Fruit fly (Drosophila melanogaster) whole organism, embryonic: ENCODE data around the gene Psa.

Experiments
- Adf1 ChIP-seq: fragments of 200-800 bp; sonication (Bioruptor generic); IDR thresholded peaks from 2 replicates; pipeline ENCODE4 v1.3.6; 2022; ENCODE audit warnings: missing biosample characterization, missing genetic modification characterization
- Asciz ChIP-seq: fragments of 200-800 bp; sonication (Bioruptor generic); optimal IDR thresholded peaks from 2 replicates; lab custom pipeline; 2017; ENCODE audit warnings: missing biosample characterization, mild to moderate bottlenecking, missing genetic modification characterization, missing genetic modification reagents
- Awh ChIP-seq: fragments of 200-800 bp; sonication (Bioruptor generic); IDR thresholded peaks from 2 replicates; pipeline ENCODE4, ENCODE4 v1.3.6; 2022; ENCODE audit warnings: missing biosample characterization, missing genetic modification characterization
- CG11398 ChIP-seq: fragments of 200-800 bp; sonication (Bioruptor generic); optimal IDR thresholded peaks from 2 replicates; lab custom pipeline; 2016; ENCODE audit warnings: missing biosample characterization, missing genetic modification characterization
- CG12299 ChIP-seq: fragments of 200-800 bp; sonication (Bioruptor generic); optimal IDR thresholded peaks from 2 replicates; lab custom pipeline; 2018; ENCODE audit warnings: missing biosample characterization, mild to moderate bottlenecking, missing genetic modification characterization
- CG14050 ChIP-seq: fragments of 200-800 bp; sonication (Bioruptor generic); IDR thresholded peaks from 3 replicates; pipeline ENCODE4 v1.3.6; 2022; ENCODE audit warnings: missing biosample characterization, missing genetic modification characterization
- CG14441 ChIP-seq: fragments of 200-800 bp; sonication (Bioruptor generic); IDR thresholded peaks from 2 replicates; pipeline ENCODE4 v1.3.6; 2022; ENCODE audit warnings: missing biosample characterization, missing genetic modification characterization
- CG15269 ChIP-seq: fragments of 200-800 bp; sonication (Bioruptor generic); optimal IDR thresholded peaks from 2 replicates; lab custom pipeline; 2018; ENCODE audit warnings: missing biosample characterization, mild to moderate bottlenecking, missing genetic modification characterization, moderate library complexity
- CG17186 ChIP-seq: fragments of 200-800 bp; sonication (Bioruptor generic); optimal IDR thresholded peaks from 3 replicates; lab custom pipeline; 2017; ENCODE audit warnings: missing biosample characterization, missing genetic modification reagents, missing genetic modification characterization
- CG17829 ChIP-seq: fragments of 200-800 bp; optimal IDR thresholded peaks from 2 replicates; lab custom pipeline; 2019; ENCODE audit warnings: missing biosample characterization, mild to moderate bottlenecking, missing genetic modification characterization, moderate library complexity
- CG1832 ChIP-seq: fragments of 200-800 bp; sonication (Bioruptor generic); optimal IDR thresholded peaks from 2 replicates; lab custom pipeline; 2017; ENCODE audit warnings: missing biosample characterization, mild to moderate bottlenecking, missing genetic modification characterization, inconsistent platforms
- CG2129 ChIP-seq: fragments of 200-800 bp; sonication (Bioruptor generic); IDR thresholded peaks from 2 replicates; pipeline ENCODE4 v1.3.6; 2022; ENCODE audit warnings: missing biosample characterization, missing genetic modification characterization; ENCODE audit not compliant: partially characterized antibody
- CG31441 ChIP-seq: fragments of 200-800 bp; sonication (Bioruptor generic); IDR thresholded peaks from 2 replicates; pipeline ENCODE4 v1.3.6; 2022; ENCODE audit warnings: missing biosample characterization, missing genetic modification characterization
- CG32532 ChIP-seq: fragments of 200-800 bp; sonication (Bioruptor generic); IDR thresholded peaks from 2 replicates; pipeline ENCODE4 v1.3.6; 2022; ENCODE audit warnings: missing biosample characterization, missing genetic modification characterization
- CG42726 ChIP-seq: fragments of 200-800 bp; sonication (Bioruptor generic); IDR thresholded peaks from 2 replicates; pipeline ENCODE4 v1.3.6; 2022; ENCODE audit warnings: missing biosample characterization, missing genetic modification characterization; ENCODE audit not compliant: partially characterized antibody
- CG7928 ChIP-seq: fragments of 200-800 bp; sonication (Bioruptor generic); optimal IDR thresholded peaks from 2 replicates; lab custom pipeline; 2017; ENCODE audit warnings: missing biosample characterization, mild to moderate bottlenecking, missing genetic modification characterization
- CHES-1-like ChIP-seq: fragments of 200-800 bp; sonication (Bioruptor generic); optimal IDR thresholded peaks from 2 replicates; lab custom pipeline; 2016; ENCODE audit warnings: missing biosample characterization, missing genetic modification characterization
- D19A ChIP-seq: fragments of 200-800 bp; optimal IDR thresholded peaks from 3 replicates; lab custom pipeline; 2019; ENCODE audit warnings: missing biosample characterization, mild to moderate bottlenecking, missing genetic modification characterization, moderate library complexity
- Dref ChIP-seq: fragments of 200-800 bp; sonication (Bioruptor generic); IDR thresholded peaks from 2 replicates; pipeline ENCODE4 v1.3.6; 2022; ENCODE audit warnings: missing biosample characterization, missing genetic modification characterization
- Drgx ChIP-seq: fragments of 200-800 bp; sonication (Bioruptor generic); IDR thresholded peaks from 2 replicates; pipeline ENCODE4 v1.3.6; 2022; ENCODE audit warnings: missing biosample characterization, missing genetic modification characterization
- Hr3 ChIP-seq: fragments of 200-800 bp; sonication (Bioruptor generic); optimal IDR thresholded peaks from 3 replicates; lab custom pipeline; 2016; ENCODE audit warnings: missing biosample characterization, missing genetic modification characterization
- Lhr ChIP-seq: fragments of 200-800 bp; sonication (Bioruptor generic); optimal IDR thresholded peaks from 3 replicates; lab custom pipeline; 2017; ENCODE audit warnings: mild to moderate bottlenecking, missing biosample characterization, missing genetic modification reagents, missing genetic modification characterization
- MESR4 ChIP-seq: fragments of 200-800 bp; sonication (Bioruptor generic); optimal IDR thresholded peaks from 2 replicates; lab custom pipeline; 2018; ENCODE audit warnings: missing biosample characterization, mild to moderate bottlenecking, missing genetic modification characterization, moderate library complexity
- Max ChIP-seq: fragments of 200-800 bp; sonication (Bioruptor generic); optimal IDR thresholded peaks from 2 replicates; lab custom pipeline; 2016; ENCODE audit warnings: missing biosample characterization, mild to moderate bottlenecking, missing genetic modification characterization
- Sox100B ChIP-seq: fragments of 200-800 bp; sonication (Bioruptor generic); optimal IDR thresholded peaks from 3 replicates; lab custom pipeline; 2018; ENCODE audit warnings: missing biosample characterization, mild to moderate bottlenecking, missing genetic modification characterization
- Xbp1 ChIP-seq: fragments of 200-800 bp; sonication (Bioruptor generic); optimal IDR thresholded peaks from 3 replicates; lab custom pipeline; 2016; ENCODE audit warnings: missing biosample characterization, mild to moderate bottlenecking, missing genetic modification characterization
- YL-1 ChIP-seq: fragments of 200-800 bp; sonication (Bioruptor generic); optimal IDR thresholded peaks from 3 replicates; lab custom pipeline; 2017; ENCODE audit warnings: missing biosample characterization, mild to moderate bottlenecking, missing genetic modification characterization
- abd-A ChIP-seq: fragments of 200-800 bp; sonication (Bioruptor generic); optimal IDR thresholded peaks from 3 replicates; lab custom pipeline; 2019; ENCODE audit warnings: missing biosample characterization, mild to moderate bottlenecking, missing genetic modification characterization, moderate library complexity
- ap ChIP-seq: fragments of 200-800 bp; sonication (Bioruptor generic); IDR thresholded peaks from 2 replicates; pipeline ENCODE4 v1.3.6; 2022; ENCODE audit warnings: missing biosample characterization, missing genetic modification characterization
- bowl ChIP-seq: fragments of 200-800 bp; sonication (Bioruptor generic); IDR thresholded peaks from 2 replicates; pipeline ENCODE4 v1.3.6; 2022; ENCODE audit warnings: missing biosample characterization, missing genetic modification characterization
- cwo ChIP-seq: fragments of 200-800 bp; sonication (Bioruptor generic); optimal IDR thresholded peaks from 3 replicates; lab custom pipeline; 2017; ENCODE audit warnings: missing biosample characterization, missing genetic modification characterization, mild to moderate bottlenecking, moderate library complexity, missing genetic modification reagents
- dm ChIP-seq: fragments of 200-800 bp; sonication (Bioruptor generic); optimal IDR thresholded peaks from 3 replicates; lab custom pipeline; 2016; ENCODE audit warnings: missing biosample characterization, missing genetic modification characterization
- esg ChIP-seq: fragments of 200-800 bp; sonication (Bioruptor generic); conservative IDR thresholded peaks from 2 replicates; pipeline ENCODE4 v1.3.6; 2022; ENCODE audit warnings: missing biosample characterization, missing genetic modification characterization
- fru ChIP-seq: fragments of >200 bp; optimal IDR thresholded peaks from 2 replicates; lab custom pipeline; 2017
- gcm ChIP-seq: fragments of 200-800 bp; sonication (Bioruptor generic); optimal IDR thresholded peaks from 2 replicates; lab custom pipeline; 2019; ENCODE audit warnings: missing biosample characterization, mild to moderate bottlenecking, missing genetic modification characterization, moderate library complexity
- gcm2 ChIP-seq: fragments of 200-800 bp; sonication (Bioruptor generic); optimal IDR thresholded peaks from 2 replicates; lab custom pipeline; 2016; ENCODE audit warnings: missing biosample characterization, missing genetic modification characterization
- gfzf ChIP-seq: fragments of 200-800 bp; sonication (Bioruptor generic); optimal IDR thresholded peaks from 2 replicates; lab custom pipeline; 2016; ENCODE audit warnings: missing biosample characterization, mild to moderate bottlenecking, missing genetic modification characterization, moderate library complexity
- gsb ChIP-seq: fragments of 200-800 bp; sonication (Bioruptor generic); IDR thresholded peaks from 2 replicates; pipeline ENCODE4 v1.3.6; 2022; ENCODE audit warnings: missing biosample characterization, missing genetic modification characterization
- her ChIP-seq: fragments of 200-800 bp; sonication (Bioruptor generic); optimal IDR thresholded peaks from 2 replicates; lab custom pipeline; 2016; ENCODE audit warnings: missing biosample characterization, missing genetic modification characterization
- ken ChIP-seq: fragments of 200-800 bp; sonication (Bioruptor generic); IDR thresholded peaks from 3 replicates; pipeline ENCODE4 v1.3.6; 2022; ENCODE audit warnings: missing biosample characterization, missing genetic modification characterization
- lov ChIP-seq, 2 experiments: fragments of 200-800 bp in 1 of 2; fragments of >200 bp in 1 of 2; sonication (Bioruptor generic) in 1 of 2; IDR thresholded peaks in 1 of 2; optimal IDR thresholded peaks in 1 of 2; 2 replicates in 1 of 2; 3 replicates in 1 of 2; pipeline versions ENCODE4 v1.3.6 to Lab custom; 2017 to 2022; ENCODE audit warnings: missing biosample characterization in 1 of 2, missing genetic modification characterization in 1 of 2
- mam ChIP-seq: fragments of 200-800 bp; sonication (Bioruptor generic); optimal IDR thresholded peaks from 3 replicates; lab custom pipeline; 2016; ENCODE audit warnings: missing biosample characterization, missing genetic modification characterization
- oc ChIP-seq: fragments of 200-800 bp; sonication (Bioruptor generic); optimal IDR thresholded peaks from 2 replicates; lab custom pipeline; 2018; ENCODE audit warnings: missing biosample characterization, mild to moderate bottlenecking, missing genetic modification characterization, moderate library complexity
- otp ChIP-seq: fragments of 200-800 bp; sonication (Bioruptor generic); IDR thresholded peaks from 3 replicates; pipeline ENCODE4, ENCODE4 v1.3.6; 2022; ENCODE audit warnings: missing biosample characterization, missing genetic modification characterization
- sens ChIP-seq: fragments of 200-800 bp; sonication (Bioruptor generic); peaks from one replicate; lab custom pipeline; 2016; ENCODE audit warnings: missing biosample characterization, missing genetic modification characterization
- sob ChIP-seq: fragments of 200-800 bp; sonication (Bioruptor generic); IDR thresholded peaks from 2 replicates; pipeline ENCODE4 v1.3.6; 2022; ENCODE audit warnings: missing biosample characterization, missing genetic modification characterization
- stwl ChIP-seq: fragments of 200-800 bp; sonication (Bioruptor generic); optimal IDR thresholded peaks from 3 replicates; lab custom pipeline; 2018; ENCODE audit warnings: missing biosample characterization, mild to moderate bottlenecking, missing genetic modification characterization, moderate library complexity
- tgo ChIP-seq: fragments of 200-800 bp; sonication (Bioruptor generic); IDR thresholded peaks from 3 replicates; pipeline ENCODE4 v1.3.6; 2022; ENCODE audit warnings: missing biosample characterization, missing genetic modification characterization
- trem ChIP-seq: fragments of 200-800 bp; optimal IDR thresholded peaks from 3 replicates; lab custom pipeline; 2019; ENCODE audit warnings: missing biosample characterization, mild to moderate bottlenecking, missing genetic modification characterization, moderate library complexity
- vfl ChIP-seq: fragments of 200-800 bp; sonication (Bioruptor generic); optimal IDR thresholded peaks from 2 replicates; lab custom pipeline; 2016; ENCODE audit warnings: missing biosample characterization, missing genetic modification characterization

The Psa gene

dm6 chr3L:1548345-1548970 is 45.8 kb downstream of the Psa start (continued):
- TF ChIP-seq Max (GFP tag; lab: Kevin White, UChicago) (peak; percentile 7), CG17186 (GFP tag; lab: Kevin White, UChicago) (no peak), sens (GFP tag; lab: Kevin White, UChicago) (peak; percentile 77), Dref (GFP tag; lab: Robert Waterston, UW) (no peak), mam (GFP tag; lab: Kevin White, UChicago) (peak; percentile 62), sob (peak; percentile 27; the same call in 1 of the 2 replicates), gfzf (GFP tag; lab: Kevin White, UChicago) (no peak), ap (no peak; the same call in 1 of the 2 replicates), CG15269 (tag; lab: Kevin White, UChicago) (peak; percentile 83), CG17829 (tag; lab: Kevin White, UChicago) (peak; percentile 44), Asciz (no peak), Awh (no peak), CG14441 (GFP tag; lab: Robert Waterston, UW) (no peak), CG32532 (peak; percentile 68), CG1832 (GFP tag; lab: Kevin White, UChicago) (no peak), CG2129 (no peak), CG12299 (tag; lab: Kevin White, UChicago) (peak; percentile 12), Sox100B (peak; percentile 74), CG11398 (GFP tag; lab: Kevin White, UChicago) (no peak), vfl (GFP tag; lab: Kevin White, UChicago) (no peak), CG7928 (GFP tag; lab: Kevin White, UChicago) (peak; percentile 18), oc (no peak), trem (tag; lab: Kevin White, UChicago) (no peak), abd-A (tag; lab: Kevin White, UChicago) (no peak), gcm (GFP tag; lab: Kevin White, UChicago) (peak; percentile 34), tgo (GFP tag; lab: Robert Waterston, UW) (peak; percentile 45; the same call in 1 of the 3 replicates), gsb (0 out of 2 replicates have a peak, but pooled peaks have one; percentile 5), stwl (tag; lab: Kevin White, UChicago) (no peak), CG14050 (GFP tag; lab: Robert Waterston, UW) (no peak; the same call in 2 of the 3 replicates), CG42726 (GFP tag; lab: Robert Waterston, UW) (no peak), D19A (peak; percentile 34), YL-1 (no peak), dm (GFP tag; lab: Kevin White, UChicago) (no peak), fru (lab: Kevin White, UChicago) (no peak), Hr3 (GFP tag; lab: Kevin White, UChicago) (peak; percentile 53), MESR4 (GFP tag; lab: Kevin White, UChicago) (no peak), Adf1 (GFP tag; lab: Robert Waterston, UW) (no peak), bowl (no peak), esg (peak; percentile 30; the same call in 1 of the 2 replicates), Drgx (GFP tag; lab: Robert Waterston, UW) (no peak), cwo (no peak), her (GFP tag; lab: Kevin White, UChicago) (peak; percentile 38), CG31441 (GFP tag; lab: Robert Waterston, UW) (peak; percentile 53), Xbp1 (peak; percentile 61), ken (GFP tag; lab: Robert Waterston, UW) (no peak), CHES-1-like (GFP tag; lab: Kevin White, UChicago) (no peak), lov (optimal IDR thresholded peaks at IDR 0.05; lab: Kevin White, UChicago) (no peak), lov (GFP tag; IDR thresholded peaks at IDR 0.05; lab: Robert Waterston, UW) (no peak), otp (GFP tag; lab: Robert Waterston, UW) (no peak), Lhr (GFP tag; lab: Kevin White, UChicago) (no peak), gcm2 (GFP tag; lab: Kevin White, UChicago) (no peak)
